Fruit fly (Drosophila melanogaster): Measurements from ENCODE around the gene CG9386.

DNA sequence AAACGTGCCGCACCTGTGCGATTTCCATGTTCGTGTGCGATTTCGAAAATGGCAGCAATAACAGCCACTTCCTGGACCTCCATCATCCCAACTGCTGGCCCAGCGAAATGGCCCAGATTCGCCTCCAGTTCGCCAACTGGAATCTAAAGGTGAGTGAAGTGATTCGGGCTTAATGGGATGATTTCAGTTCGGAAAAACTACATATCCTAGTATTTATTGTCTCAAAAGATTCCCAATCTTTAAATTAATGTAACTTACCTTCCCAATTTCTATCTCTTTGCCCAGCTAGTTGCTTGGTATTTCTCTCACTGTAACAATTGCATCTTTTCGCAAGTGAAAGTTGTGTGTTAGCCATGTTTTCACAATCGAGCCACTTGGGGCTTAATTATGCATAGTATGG is 26.8 kb upstream of the CG9386 start:
- TF ChIP-seq CG17806 (tag; optimal IDR thresholded peaks at IDR 0.05), result no peak
- TF ChIP-seq CG10348 (GFP tag; IDR thresholded peaks at IDR 0.05), result no peak
- no peak for TF ChIP-seq CG8301 (tag; optimal IDR thresholded peaks at IDR 0.05)
- TF ChIP-seq Pif1A (GFP tag; optimal IDR thresholded peaks at IDR 0.05), result no peak

Data from whole organism, pupa.